Fruit fly (Drosophila melanogaster) S2 (cell line): Measurements from ENCODE around the gene CG46026.

Source experiments
- CG8478 ChIP-seq: fragments of >200 bp; optimal IDR thresholded peaks from 2 replicates; lab custom pipeline; 2018
- CTCF ChIP-seq, 2 experiments: fragments of >200 bp; optimal IDR thresholded peaks; 2 replicates each; lab custom pipeline; 2018

dm6 chr3R:6337397-6337796 lies 30.7 kb downstream of the CG46026 start:
- TF ChIP-seq CG8478 = no peak
- TF ChIP-seq CTCF (optimal IDR thresholded peaks at IDR 0.05; lab: Kevin White, UChicago) = no peak
